Worm (Caenorhabditis elegans): Measurements from ENCODE around the gene B0280.17.
A peak's percentile ranks its signal among the peaks of the same experiment; 100 is the strongest.

Gene B0280.17

DNA sequence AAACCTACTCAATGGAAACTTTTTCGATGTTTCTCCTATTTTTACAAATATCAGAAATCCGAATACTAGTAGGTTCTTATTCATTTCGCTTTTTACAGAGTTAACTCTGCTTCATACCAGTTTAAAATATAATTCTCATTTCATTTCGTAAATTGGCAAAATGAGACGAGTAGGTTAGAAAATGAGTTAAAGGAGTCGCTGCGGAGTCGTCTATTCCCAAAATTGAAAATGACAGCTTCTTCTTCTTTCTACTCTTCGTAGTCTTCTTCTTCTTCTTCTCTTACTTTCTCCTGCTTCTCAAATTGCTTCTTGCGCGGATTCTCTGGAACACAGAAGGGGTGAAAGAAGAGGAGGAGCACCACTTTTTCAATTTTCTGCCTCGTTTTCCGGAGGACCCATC, 8.8 kb upstream of the B0280.17 start, which contains the start of gene glr-2:
glr-2 (minus strand) TSS at position 211 of the 400 bp plus-strand sequence.
- no peak for TF ChIP-seq mep-1 (tag; optimal IDR thresholded peaks at IDR 0.05)
- TF ChIP-seq snpc-4 (tag; optimal IDR thresholded peaks at IDR 0.05): no peak
- peak; percentile 35 for TF ChIP-seq lin-14 (GFP tag; optimal IDR thresholded peaks at IDR 0.05)
- no peak for TF ChIP-seq lir-3 (tag; optimal IDR thresholded peaks at IDR 0.05; ENCODE audit: poor library complexity)
- TF ChIP-seq pag-3 (tag; optimal IDR thresholded peaks at IDR 0.05; ENCODE audit: borderline replicate concordance, insufficient read depth): no peak
- TF ChIP-seq ces-1 (GFP tag; optimal IDR thresholded peaks at IDR 0.05): no peak
- TF ChIP-seq vab-15 (tag; optimal IDR thresholded peaks at IDR 0.05): no peak
- TF ChIP-seq hpl-2 (GFP tag; optimal IDR thresholded peaks at IDR 0.05): no peak
- TF ChIP-seq nhr-12 (tag; optimal IDR thresholded peaks at IDR 0.05): no peak
- TF ChIP-seq jun-1 (tag; optimal IDR thresholded peaks at IDR 0.05): no peak
- no peak for TF ChIP-seq lin-39 (tag; optimal IDR thresholded peaks at IDR 0.05)
- no peak for TF ChIP-seq Y116A8C.19 (tag; optimal IDR thresholded peaks at IDR 0.05; ENCODE audit: borderline replicate concordance)
- no peak for TF ChIP-seq aha-1 (tag; optimal IDR thresholded peaks at IDR 0.05)
- no peak for TF ChIP-seq ceh-88 (GFP tag; IDR thresholded peaks at IDR 0.05)
- TF ChIP-seq ceh-8 (GFP tag; optimal IDR thresholded peaks at IDR 0.05): peak; percentile 13
- TF ChIP-seq fkh-8 (tag; optimal IDR thresholded peaks at IDR 0.05): no peak
- TF ChIP-seq ets-5 (GFP tag; IDR thresholded peaks at IDR 0.05): no peak
- no peak for TF ChIP-seq efl-1 (optimal IDR thresholded peaks at IDR 0.05)
- no peak for TF ChIP-seq efl-1 (GFP tag; optimal IDR thresholded peaks at IDR 0.05 in 1 of 2)

- no peak for TF ChIP-seq pag-3 (tag; optimal IDR thresholded peaks at IDR 0.05; ENCODE audit: borderline replicate concordance, insufficient read depth)
- TF ChIP-seq ceh-8 (GFP tag; optimal IDR thresholded peaks at IDR 0.05): no peak
- TF ChIP-seq elt-3 (tag; optimal IDR thresholded peaks at IDR 0.05): no peak
- TF ChIP-seq vab-15 (tag; optimal IDR thresholded peaks at IDR 0.05): no peak
- TF ChIP-seq zag-1 (tag; optimal IDR thresholded peaks at IDR 0.05): no peak
- TF ChIP-seq C34B4.2 (tag; optimal IDR thresholded peaks at IDR 0.05): no peak
- TF ChIP-seq ztf-4 (tag; optimal IDR thresholded peaks at IDR 0.05): no peak
- TF ChIP-seq unc-62 (GFP tag; optimal IDR thresholded peaks at IDR 0.05): no peak
- peak; percentile 42 for TF ChIP-seq ama-1 (optimal IDR thresholded peaks at IDR 0.05)
- peak in 1 of 2 experiments; percentile 30 for TF ChIP-seq lsy-2 (tag; optimal IDR thresholded peaks at IDR 0.05)
- TF ChIP-seq dsc-1 (tag; optimal IDR thresholded peaks at IDR 0.05): peak; percentile 33
- no peak for TF ChIP-seq fos-1 (tag; optimal IDR thresholded peaks at IDR 0.05)
- no peak; the same call in 1 of the 2 replicates for TF ChIP-seq grh-1 (GFP tag; IDR thresholded peaks at IDR 0.05)
- TF ChIP-seq fkh-8 (tag; optimal IDR thresholded peaks at IDR 0.05): no peak
- TF ChIP-seq nhr-28 (tag; optimal IDR thresholded peaks at IDR 0.05): no peak
- TF ChIP-seq pax-3 (tag; optimal IDR thresholded peaks at IDR 0.05): no peak
- no peak for TF ChIP-seq ztf-11 (tag; optimal IDR thresholded peaks at IDR 0.05)
- TF ChIP-seq nhr-47 (tag; optimal IDR thresholded peaks at IDR 0.05): peak; percentile 74
- 0 out of 2 replicates have a peak, but pooled peaks have one; percentile 29 for TF ChIP-seq ceh-88 (GFP tag; IDR thresholded peaks at IDR 0.05)
- TF ChIP-seq nhr-85 (tag): peak; percentile 74
- no peak for TF ChIP-seq mab-9 (GFP tag; IDR thresholded peaks at IDR 0.05)
- TF ChIP-seq sox-4 (tag; optimal IDR thresholded peaks at IDR 0.05): no peak
- no peak for TF ChIP-seq lir-3 (tag; optimal IDR thresholded peaks at IDR 0.05; ENCODE audit: poor library complexity)
- TF ChIP-seq nhr-12 (tag; optimal IDR thresholded peaks at IDR 0.05): no peak
- TF ChIP-seq mef-2 (tag; optimal IDR thresholded peaks at IDR 0.05): no peak
- no peak for TF ChIP-seq nhr-237 (tag; optimal IDR thresholded peaks at IDR 0.05)
- no peak for TF ChIP-seq F16B12.6 (tag; optimal IDR thresholded peaks at IDR 0.05)
- no peak for TF ChIP-seq jun-1 (tag; optimal IDR thresholded peaks at IDR 0.05)
- TF ChIP-seq aly-2 (tag; optimal IDR thresholded peaks at IDR 0.05): no peak
- TF ChIP-seq hlh-4 (tag; optimal IDR thresholded peaks at IDR 0.05): no peak
- no peak for TF ChIP-seq sup-37 (GFP tag; optimal IDR thresholded peaks at IDR 0.05)
- no peak for TF ChIP-seq nhr-11 (tag; optimal IDR thresholded peaks at IDR 0.05)
- TF ChIP-seq hlh-17 (GFP tag; optimal IDR thresholded peaks at IDR 0.05; ENCODE audit: borderline replicate concordance): no peak
- TF ChIP-seq tbx-2 (tag; optimal IDR thresholded peaks at IDR 0.05): no peak
- peak; percentile 33 for TF ChIP-seq rnt-1 (tag; optimal IDR thresholded peaks at IDR 0.05)
- no peak for TF ChIP-seq ces-1 (GFP tag; optimal IDR thresholded peaks at IDR 0.05)
- TF ChIP-seq nhr-71 (tag; optimal IDR thresholded peaks at IDR 0.05): peak; percentile 68
- TF ChIP-seq nhr-19 (GFP tag; conservative IDR thresholded peaks at IDR 0.05): peak; percentile 67
- no peak for TF ChIP-seq lin-15B (tag; optimal IDR thresholded peaks at IDR 0.05)
- TF ChIP-seq elt-2 (tag; optimal IDR thresholded peaks at IDR 0.05): peak; percentile 41
- no peak for TF ChIP-seq irx-1 (tag; optimal IDR thresholded peaks at IDR 0.05)
These were observed 6.3 kb upstream of the B0280.17 start for ce11 chrIII:7142172-7142601.
